Fruit fly (Drosophila melanogaster) whole organism, embryonic: ENCODE measurements around the gene CG10841.

ENCODE experiments used
- Antp ChIP-seq: fragments of 200-800 bp; sonication (Bioruptor generic); optimal IDR thresholded peaks from 3 replicates; lab custom pipeline; 2016; ENCODE audit warnings: missing biosample characterization, missing genetic modification characterization
- CG10462 ChIP-seq: fragments of 200-800 bp; sonication (Bioruptor generic); optimal IDR thresholded peaks from 2 replicates; lab custom pipeline; 2016; ENCODE audit warnings: missing biosample characterization, missing genetic modification characterization
- CG11504 ChIP-seq: fragments of 200-800 bp; sonication (Bioruptor generic); optimal IDR thresholded peaks from 3 replicates; lab custom pipeline; 2019; ENCODE audit warnings: missing biosample characterization, mild to moderate bottlenecking, missing genetic modification characterization, moderate library complexity
- CG13424 ChIP-seq: fragments of 200-800 bp; sonication (Bioruptor generic); optimal IDR thresholded peaks from 2 replicates; lab custom pipeline; 2019; ENCODE audit warnings: missing biosample characterization, mild to moderate bottlenecking, missing genetic modification characterization, moderate library complexity
- CG15696 ChIP-seq: fragments of 200-800 bp; sonication (Bioruptor generic); optimal IDR thresholded peaks from 2 replicates; lab custom pipeline; 2019; ENCODE audit warnings: missing biosample characterization, mild to moderate bottlenecking, missing genetic modification characterization, moderate library complexity
- CG1603 ChIP-seq: fragments of 200-800 bp; sonication (Bioruptor generic); optimal IDR thresholded peaks from 2 replicates; lab custom pipeline; 2019; ENCODE audit warnings: missing biosample characterization, mild to moderate bottlenecking, missing genetic modification characterization, moderate library complexity
- CG18476 ChIP-seq: fragments of 200-800 bp; sonication (Bioruptor generic); optimal IDR thresholded peaks from 2 replicates; lab custom pipeline; 2016; ENCODE audit warnings: missing biosample characterization, mild to moderate bottlenecking, missing genetic modification characterization
- CG18599 ChIP-seq: fragments of 200-800 bp; sonication (Bioruptor generic); optimal IDR thresholded peaks from 3 replicates; lab custom pipeline; 2017; ENCODE audit warnings: missing biosample characterization, missing genetic modification characterization, mild to moderate bottlenecking, moderate library complexity, missing genetic modification reagents
- CG2120 ChIP-seq: fragments of 200-800 bp; sonication (Bioruptor generic); optimal IDR thresholded peaks from 3 replicates; lab custom pipeline; 2016; ENCODE audit warnings: missing biosample characterization, missing genetic modification characterization
- CG32532 ChIP-seq: fragments of 200-800 bp; sonication (Bioruptor generic); IDR thresholded peaks from 2 replicates; pipeline ENCODE4 v1.3.6; 2022; ENCODE audit warnings: missing biosample characterization, missing genetic modification characterization
- CG7556 ChIP-seq: fragments of 200-800 bp; sonication (Bioruptor generic); optimal IDR thresholded peaks from 2 replicates; lab custom pipeline; 2017; ENCODE audit warnings: missing biosample characterization, mild to moderate bottlenecking, missing genetic modification characterization
- CG7786 ChIP-seq: fragments of 200-800 bp; sonication (Bioruptor generic); optimal IDR thresholded peaks from 2 replicates; lab custom pipeline; 2016; ENCODE audit warnings: missing biosample characterization, missing genetic modification characterization
- CG7839 ChIP-seq: fragments of 200-800 bp; sonication (Bioruptor generic); optimal IDR thresholded peaks from 3 replicates; lab custom pipeline; 2018; ENCODE audit warnings: missing biosample characterization, mild to moderate bottlenecking, missing genetic modification characterization, moderate library complexity
- CG7987 ChIP-seq: fragments of 200-800 bp; sonication (Bioruptor generic); optimal IDR thresholded peaks from 2 replicates; lab custom pipeline; 2018; ENCODE audit warnings: missing biosample characterization, mild to moderate bottlenecking, missing genetic modification characterization, moderate library complexity
- CG8359 ChIP-seq: fragments of 200-800 bp; sonication (Bioruptor generic); optimal IDR thresholded peaks from 2 replicates; lab custom pipeline; 2017; ENCODE audit warnings: missing biosample characterization, mild to moderate bottlenecking, missing genetic modification characterization, borderline replicate concordance
- CG9727 ChIP-seq: fragments of 200-800 bp; sonication (Bioruptor generic); optimal IDR thresholded peaks from 3 replicates; lab custom pipeline; 2017; ENCODE audit warnings: missing biosample characterization, mild to moderate bottlenecking, missing genetic modification characterization
- CG9817 ChIP-seq: fragments of 200-800 bp; sonication (Bioruptor generic); optimal IDR thresholded peaks from 2 replicates; lab custom pipeline; 2018; ENCODE audit warnings: missing biosample characterization, mild to moderate bottlenecking, missing genetic modification characterization, moderate library complexity
- CTCF ChIP-seq: fragments of 200-800 bp; sonication (Bioruptor generic); optimal IDR thresholded peaks from 2 replicates; lab custom pipeline; 2017; ENCODE audit warnings: missing biosample characterization, mild to moderate bottlenecking, missing genetic modification characterization, moderate library complexity
- Ets65A ChIP-seq: fragments of 200-800 bp; sonication (Bioruptor generic); peaks from one replicate; lab custom pipeline; 2016; ENCODE audit warnings: missing biosample characterization, missing genetic modification characterization
- Fer3 ChIP-seq: fragments of 200-800 bp; sonication (Bioruptor generic); optimal IDR thresholded peaks from 2 replicates; lab custom pipeline; 2018; ENCODE audit warnings: missing biosample characterization, mild to moderate bottlenecking, missing genetic modification characterization, moderate library complexity
- HHEX ChIP-seq: fragments of 200-800 bp; sonication (Bioruptor generic); optimal IDR thresholded peaks from 3 replicates; lab custom pipeline; 2017; ENCODE audit warnings: missing biosample characterization, mild to moderate bottlenecking, missing genetic modification characterization, missing genetic modification reagents
- HLH3B ChIP-seq: fragments of 200-800 bp; sonication (Bioruptor generic); IDR thresholded peaks from 2 replicates; pipeline ENCODE4 v1.3.6; 2022; ENCODE audit warnings: missing biosample characterization, missing genetic modification characterization
- Max ChIP-seq: fragments of 200-800 bp; sonication (Bioruptor generic); optimal IDR thresholded peaks from 2 replicates; lab custom pipeline; 2016; ENCODE audit warnings: missing biosample characterization, mild to moderate bottlenecking, missing genetic modification characterization
- Meics ChIP-seq: fragments of 200-800 bp; sonication (Bioruptor generic); optimal IDR thresholded peaks from 2 replicates; lab custom pipeline; 2017; ENCODE audit warnings: missing biosample characterization, mild to moderate bottlenecking, missing genetic modification characterization
- Rfx ChIP-seq: fragments of 200-800 bp; sonication (Bioruptor generic); IDR thresholded peaks from 2 replicates; pipeline ENCODE4 v1.3.6; 2022; ENCODE audit warnings: missing biosample characterization, missing genetic modification characterization
- Sox102F ChIP-seq: fragments of 200-800 bp; sonication (Bioruptor generic); optimal IDR thresholded peaks from 2 replicates; lab custom pipeline; 2018; ENCODE audit warnings: missing biosample characterization, mild to moderate bottlenecking, missing genetic modification characterization, moderate library complexity
- cwo ChIP-seq: fragments of 200-800 bp; sonication (Bioruptor generic); optimal IDR thresholded peaks from 3 replicates; lab custom pipeline; 2017; ENCODE audit warnings: missing biosample characterization, missing genetic modification characterization, mild to moderate bottlenecking, moderate library complexity, missing genetic modification reagents
- dati ChIP-seq: fragments of 200-800 bp; sonication (Bioruptor generic); IDR thresholded peaks from 2 replicates; pipeline ENCODE4 v1.3.6; 2022; ENCODE audit warnings: missing biosample characterization, missing genetic modification characterization
- dimm ChIP-seq: fragments of 200-800 bp; sonication (Bioruptor generic); IDR thresholded peaks from 2 replicates; pipeline ENCODE4 v1.3.6; 2022; ENCODE audit warnings: missing biosample characterization, missing genetic modification characterization
- dmrt99B ChIP-seq: fragments of 200-800 bp; sonication (Bioruptor generic); optimal IDR thresholded peaks from 2 replicates; lab custom pipeline; 2018; ENCODE audit warnings: missing biosample characterization, mild to moderate bottlenecking, missing genetic modification characterization, moderate library complexity
- dysf ChIP-seq: fragments of 200-800 bp; sonication (Bioruptor generic); IDR thresholded peaks from 3 replicates; pipeline ENCODE4 v1.3.6; 2022; ENCODE audit warnings: missing biosample characterization, missing genetic modification characterization
- gcm ChIP-seq: fragments of 200-800 bp; sonication (Bioruptor generic); optimal IDR thresholded peaks from 2 replicates; lab custom pipeline; 2019; ENCODE audit warnings: missing biosample characterization, mild to moderate bottlenecking, missing genetic modification characterization, moderate library complexity
- gro ChIP-seq: fragments of 200-800 bp; sonication (Bioruptor generic); optimal IDR thresholded peaks from 2 replicates; lab custom pipeline; 2016; ENCODE audit warnings: missing biosample characterization, missing genetic modification characterization
- gsb ChIP-seq: fragments of 200-800 bp; sonication (Bioruptor generic); IDR thresholded peaks from 2 replicates; pipeline ENCODE4 v1.3.6; 2022; ENCODE audit warnings: missing biosample characterization, missing genetic modification characterization
- lab ChIP-seq: fragments of 200-800 bp; sonication (Bioruptor generic); optimal IDR thresholded peaks from 3 replicates; lab custom pipeline; 2017; ENCODE audit warnings: missing biosample characterization, missing genetic modification characterization, mild to moderate bottlenecking, moderate library complexity, missing genetic modification reagents
- lmd ChIP-seq: fragments of 200-800 bp; sonication (Bioruptor generic); IDR thresholded peaks from 2 replicates; pipeline ENCODE4 v1.3.6; 2022; ENCODE audit warnings: missing biosample characterization, missing genetic modification characterization
- onecut ChIP-seq: fragments of 200-800 bp; sonication (Bioruptor generic); IDR thresholded peaks from 2 replicates; pipeline ENCODE4 v1.3.6; 2022; ENCODE audit warnings: missing biosample characterization, missing genetic modification characterization
- pan ChIP-seq, 4 experiments: fragments of >200 bp in 3 of 4; fragments of 200-800 bp in 1 of 4; sonication (Bioruptor generic) in 1 of 4; optimal IDR thresholded peaks in 3 of 4; IDR thresholded peaks in 1 of 4; 2 replicates each; pipeline versions ENCODE4 v1.3.6 to Lab custom; 2017 to 2022; ENCODE audit warnings: missing biosample characterization in 2 of 4, missing genetic modification characterization in 2 of 4, mixed read lengths in 1 of 4
- pho ChIP-seq: fragments of 200-800 bp; sonication (Bioruptor generic); optimal IDR thresholded peaks from 2 replicates; lab custom pipeline; 2016; ENCODE audit warnings: missing biosample characterization, missing genetic modification characterization
- prd ChIP-seq, 3 experiments: fragments of >200 bp in 2 of 3; fragments of 200-800 bp in 1 of 3; sonication (Bioruptor generic) in 1 of 3; optimal IDR thresholded peaks in 2 of 3; IDR thresholded peaks in 1 of 3; 2 replicates in 2 of 3; 3 replicates in 1 of 3; pipeline versions ENCODE4 v1.3.6 to Lab custom; 2017 to 2022; ENCODE audit warnings: missing biosample characterization in 1 of 3, missing genetic modification characterization in 1 of 3
- repo ChIP-seq: fragments of 200-800 bp; sonication (Bioruptor generic); optimal IDR thresholded peaks from 2 replicates; lab custom pipeline; 2016; ENCODE audit warnings: missing biosample characterization, missing genetic modification characterization
- salm ChIP-seq: fragments of 200-800 bp; sonication (Bioruptor generic); optimal IDR thresholded peaks from 2 replicates; lab custom pipeline; 2018; ENCODE audit warnings: missing biosample characterization, mild to moderate bottlenecking, missing genetic modification characterization
- scrt ChIP-seq: fragments of 200-800 bp; sonication (Bioruptor generic); optimal IDR thresholded peaks from 2 replicates; lab custom pipeline; 2018; ENCODE audit warnings: missing biosample characterization, mild to moderate bottlenecking, missing genetic modification characterization, moderate library complexity
- sisA ChIP-seq: fragments of 200-800 bp; sonication (Bioruptor generic); IDR thresholded peaks from 2 replicates; pipeline ENCODE4 v1.3.6; 2022; ENCODE audit warnings: missing biosample characterization, missing genetic modification characterization
- slbo ChIP-seq: fragments of 200-800 bp; sonication (Bioruptor generic); IDR thresholded peaks from 2 replicates; pipeline ENCODE4 v1.3.6; 2022; ENCODE audit warnings: missing biosample characterization, missing genetic modification characterization
- sob ChIP-seq: fragments of 200-800 bp; sonication (Bioruptor generic); IDR thresholded peaks from 2 replicates; pipeline ENCODE4 v1.3.6; 2022; ENCODE audit warnings: missing biosample characterization, missing genetic modification characterization
- tgo ChIP-seq: fragments of 200-800 bp; sonication (Bioruptor generic); IDR thresholded peaks from 3 replicates; pipeline ENCODE4 v1.3.6; 2022; ENCODE audit warnings: missing biosample characterization, missing genetic modification characterization
- trem ChIP-seq: fragments of 200-800 bp; optimal IDR thresholded peaks from 3 replicates; lab custom pipeline; 2019; ENCODE audit warnings: missing biosample characterization, mild to moderate bottlenecking, missing genetic modification characterization, moderate library complexity
- twi ChIP-seq: fragments of 200-800 bp; optimal IDR thresholded peaks from 2 replicates; lab custom pipeline; 2019; ENCODE audit warnings: missing biosample characterization, mild to moderate bottlenecking, missing genetic modification characterization, moderate library complexity
- vvl ChIP-seq: fragments of 200-800 bp; sonication (Bioruptor generic); IDR thresholded peaks from 2 replicates; pipeline ENCODE4 v1.3.6; 2022; ENCODE audit warnings: missing biosample characterization, missing genetic modification characterization

The CG10841 gene

DNA sequence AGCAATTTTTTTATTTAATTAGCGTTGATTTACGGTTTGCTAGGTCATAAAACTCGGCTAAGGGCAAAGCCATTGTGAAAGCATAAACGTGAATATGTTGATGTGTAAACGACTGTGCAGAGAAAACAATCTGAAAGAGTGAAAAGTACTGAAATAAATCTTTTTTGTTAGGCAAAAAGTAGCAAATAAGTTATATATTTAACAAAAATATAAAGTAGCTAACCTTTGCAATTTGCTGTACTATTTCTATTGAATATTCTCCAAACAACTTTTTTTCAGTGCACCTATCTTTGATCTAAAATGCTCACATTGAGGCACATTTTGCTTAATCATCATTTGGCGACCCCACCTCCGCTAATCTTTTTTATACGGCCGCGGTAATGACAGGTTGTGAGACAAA is 35.3 kb upstream of the CG10841 start (continued):
- peak; percentile 41; the same call in 1 of the 2 replicates for TF ChIP-seq sob (GFP tag; lab: Robert Waterston, UW)
- no peak for TF ChIP-seq Antp (GFP tag; lab: Kevin White, UChicago)
- TF ChIP-seq CG15696 (tag; lab: Kevin White, UChicago), result no peak
- no peak for TF ChIP-seq CG13424 (tag; lab: Kevin White, UChicago)
- TF ChIP-seq CG32532 (GFP tag; lab: Robert Waterston, UW), result peak; percentile 39; the same call in 1 of the 2 replicates
- 0 out of 2 replicates have a peak, but pooled peaks have one; percentile 18 for TF ChIP-seq HLH3B (GFP tag; lab: Robert Waterston, UW)
- TF ChIP-seq dmrt99B (tag; lab: Kevin White, UChicago), result peak; percentile 18
- TF ChIP-seq CG2120, result peak; percentile 19
- no peak for TF ChIP-seq scrt (GFP tag; lab: Kevin White, UChicago)
- TF ChIP-seq lmd (GFP tag; lab: Robert Waterston, UW), result 0 out of 2 replicates have a peak, but pooled peaks have one; percentile 22
- TF ChIP-seq CG7987 (GFP tag; lab: Kevin White, UChicago), result no peak
- peak; percentile 22 for TF ChIP-seq cwo (GFP tag; lab: Kevin White, UChicago)
- no peak for TF ChIP-seq salm (tag; lab: Kevin White, UChicago)
- TF ChIP-seq dysf (GFP tag; lab: Robert Waterston, UW), result peak; percentile 61; the same call in 2 of the 3 replicates
- peak; percentile 48; the same call in 2 of the 3 replicates for TF ChIP-seq tgo (GFP tag; lab: Robert Waterston, UW)
- peak; percentile 15; the same call in 1 of the 2 replicates for TF ChIP-seq vvl
- peak; percentile 45 for TF ChIP-seq CG11504 (tag; lab: Kevin White, UChicago)
- TF ChIP-seq Max (GFP tag; lab: Kevin White, UChicago), result no peak
- peak; percentile 6 for TF ChIP-seq CG1603 (tag; lab: Kevin White, UChicago)
- TF ChIP-seq Fer3 (tag; lab: Kevin White, UChicago), result peak; percentile 2
- peak; percentile 44 for TF ChIP-seq slbo
- TF ChIP-seq gsb (GFP tag; lab: Robert Waterston, UW), result no peak
- TF ChIP-seq dati, result 0 out of 2 replicates have a peak, but pooled peaks have one; percentile 19
- TF ChIP-seq gro (GFP tag; lab: Kevin White, UChicago), result peak; percentile 12
- peak; percentile 23 for TF ChIP-seq Sox102F
- no peak for TF ChIP-seq CG9727 (GFP tag; lab: Kevin White, UChicago)
- TF ChIP-seq Meics (GFP tag; lab: Kevin White, UChicago), result peak; percentile 34
- TF ChIP-seq sisA (GFP tag; lab: Robert Waterston, UW), result 0 out of 2 replicates have a peak, but pooled peaks have one; percentile 12
- TF ChIP-seq gcm (GFP tag; lab: Kevin White, UChicago), result no peak
- TF ChIP-seq Rfx (GFP tag; lab: Robert Waterston, UW), result peak; percentile 52; the same call in 1 of the 2 replicates
- TF ChIP-seq CG9817, result peak; percentile 4
- no peak for TF ChIP-seq prd (optimal IDR thresholded peaks at IDR 0.05; lab: Kevin White, UChicago)
- TF ChIP-seq prd (GFP tag; IDR thresholded peaks at IDR 0.05; lab: Robert Waterston, UW), result 0 out of 3 replicates have a peak, but pooled peaks have one; percentile 15
- TF ChIP-seq lab (GFP tag; lab: Kevin White, UChicago), result peak; percentile 15
- no peak for TF ChIP-seq CG7556 (GFP tag; lab: Kevin White, UChicago)
- TF ChIP-seq CG7839 (tag; lab: Kevin White, UChicago), result peak; percentile 28
- TF ChIP-seq pan (optimal IDR thresholded peaks at IDR 0.05; lab: Kevin White, UChicago), result no peak
- peak in 1 of 2 experiments; percentile 15 for TF ChIP-seq pan (GFP tag; optimal IDR thresholded peaks at IDR 0.05 in 1 of 2, IDR thresholded peaks at IDR 0.05 in 1 of 2)
- peak; percentile 38 for TF ChIP-seq Ets65A
- TF ChIP-seq CG18599 (GFP tag; lab: Kevin White, UChicago), result peak; percentile 40

DNA sequence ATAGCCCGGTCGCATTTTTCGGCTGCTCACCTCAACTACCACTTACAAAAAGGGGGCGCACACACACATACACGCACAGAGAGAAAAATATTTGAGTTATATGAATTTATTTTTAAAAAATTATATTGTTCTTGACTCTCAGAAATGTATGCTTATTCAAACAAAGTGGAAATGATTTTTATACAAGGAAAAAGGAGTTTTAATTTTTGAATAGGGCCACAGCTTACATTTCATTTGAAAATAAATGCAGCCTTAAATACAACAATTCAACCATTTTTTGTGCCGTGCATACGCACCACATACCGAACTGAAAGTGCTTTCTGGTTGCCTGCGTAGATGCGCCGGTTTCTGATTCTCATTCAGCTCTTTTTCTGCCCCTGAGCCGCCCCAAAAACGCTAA is 31.2 kb upstream of the CG10841 start:
- no peak for TF ChIP-seq repo
- TF ChIP-seq CG8359, result no peak
- no peak for TF ChIP-seq CG18476 (GFP tag; lab: Kevin White, UChicago)
- TF ChIP-seq twi (tag; lab: Kevin White, UChicago), result no peak
- TF ChIP-seq pho (GFP tag; lab: Kevin White, UChicago), result no peak
- TF ChIP-seq HLH3B (GFP tag; lab: Robert Waterston, UW), result 0 out of 2 replicates have a peak, but pooled peaks have one; percentile 24
- no peak for TF ChIP-seq HHEX
- TF ChIP-seq trem, result no peak
- TF ChIP-seq CG7786 (GFP tag; lab: Kevin White, UChicago), result no peak
- TF ChIP-seq dimm, result no peak
- TF ChIP-seq CTCF (GFP tag; lab: Kevin White, UChicago), result no peak
- TF ChIP-seq onecut (GFP tag; lab: Robert Waterston, UW), result no peak
- TF ChIP-seq CG10462 (GFP tag; lab: Kevin White, UChicago), result no peak
